Worm (Caenorhabditis elegans): ENCODE data around the gene cct-3.

DNA sequence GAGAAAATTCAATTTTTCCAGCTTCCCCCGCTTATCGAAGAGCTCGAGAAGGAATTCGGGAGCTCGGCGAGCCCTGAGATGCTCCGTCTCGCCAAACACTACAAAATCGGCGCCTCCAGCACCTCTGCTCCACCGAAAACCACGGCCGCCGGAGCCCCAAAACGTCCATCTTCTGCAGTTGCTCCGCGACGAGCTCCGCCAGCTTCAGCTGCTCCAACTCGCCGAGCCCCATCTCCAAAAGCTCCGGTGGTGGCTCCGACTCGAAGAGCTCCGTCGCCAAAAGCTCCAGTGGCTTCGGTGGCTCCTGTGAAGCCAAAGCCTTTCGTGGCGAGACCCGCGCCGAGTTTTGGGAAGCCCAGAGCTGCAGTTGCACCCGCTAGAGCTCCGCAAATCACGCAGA is 18.3 kb downstream of the cct-3 start:
- no peak for TF ChIP-seq elt-2 (tag; optimal IDR thresholded peaks at IDR 0.05)
- TF ChIP-seq lin-13 (GFP tag; optimal IDR thresholded peaks at IDR 0.05) = no peak
- no peak for TF ChIP-seq nhr-20 (tag; optimal IDR thresholded peaks at IDR 0.05)
- TF ChIP-seq ama-1 (optimal IDR thresholded peaks at IDR 0.05) = no peak
- no peak for TF ChIP-seq efl-1 (optimal IDR thresholded peaks at IDR 0.05)
- no peak for TF ChIP-seq efl-1 (GFP tag; optimal IDR thresholded peaks at IDR 0.05 in 1 of 2)
- no peak for TF ChIP-seq fos-1 (tag; optimal IDR thresholded peaks at IDR 0.05)
- TF ChIP-seq pax-3 (tag; optimal IDR thresholded peaks at IDR 0.05) = no peak
- TF ChIP-seq sox-4 (tag; optimal IDR thresholded peaks at IDR 0.05) = no peak
- TF ChIP-seq fkh-10 (GFP tag; optimal IDR thresholded peaks at IDR 0.05) = no peak

Measured in whole organism, L1 larva.